Fruit fly (Drosophila melanogaster): ENCODE measurements around the gene Or83a.
A peak's percentile ranks its signal among the peaks of the same experiment; 100 is the strongest.

- TF ChIP-seq CG13204 (GFP tag; optimal IDR thresholded peaks at IDR 0.05) (no peak), CG8301 (tag; optimal IDR thresholded peaks at IDR 0.05) (no peak), CG14655 (GFP tag; optimal IDR thresholded peaks at IDR 0.05) (no peak), gl (tag; optimal IDR thresholded peaks at IDR 0.05) (peak; percentile 19), CG12605 (GFP tag; IDR thresholded peaks at IDR 0.05) (no peak), CG4496 (GFP tag; IDR thresholded peaks at IDR 0.05) (no peak), EcR (GFP tag; optimal IDR thresholded peaks at IDR 0.05) (peak; percentile 98), fd96Ca (GFP tag; IDR thresholded peaks at IDR 0.05) (no peak), CG8159 (tag; optimal IDR thresholded peaks at IDR 0.05) (no peak), D1 (tag; optimal IDR thresholded peaks at IDR 0.05) (no peak), rn (GFP tag; IDR thresholded peaks at IDR 0.05) (no peak)
These were observed 13.2 kb downstream of the Or83a start for dm6 chr3R:5385761-5386160.

All from whole organism, pupa.